Fruit fly (Drosophila melanogaster) whole organism, embryonic: ENCODE measurements around the gene Csk.
A peak's percentile ranks its signal among the peaks of the same experiment; 100 is the strongest.

Source experiments
- Asciz ChIP-seq: fragments of 200-800 bp; sonication (Bioruptor generic); optimal IDR thresholded peaks from 2 replicates; lab custom pipeline; 2017; ENCODE audit warnings: missing biosample characterization, mild to moderate bottlenecking, missing genetic modification characterization, missing genetic modification reagents
- Bdp1 ChIP-seq: fragments of 200-800 bp; sonication (Bioruptor generic); optimal IDR thresholded peaks from 3 replicates; lab custom pipeline; 2016; ENCODE audit warnings: missing biosample characterization, missing genetic modification characterization
- CG10979 ChIP-seq: fragments of 200-800 bp; sonication (Bioruptor generic); optimal IDR thresholded peaks from 2 replicates; lab custom pipeline; 2018; ENCODE audit warnings: missing biosample characterization, mild to moderate bottlenecking, missing genetic modification characterization, moderate library complexity
- CG11504 ChIP-seq: fragments of 200-800 bp; sonication (Bioruptor generic); optimal IDR thresholded peaks from 3 replicates; lab custom pipeline; 2019; ENCODE audit warnings: missing biosample characterization, mild to moderate bottlenecking, missing genetic modification characterization, moderate library complexity
- CG14710 ChIP-seq: fragments of 200-800 bp; sonication (Bioruptor generic); optimal IDR thresholded peaks from 3 replicates; lab custom pipeline; 2019; ENCODE audit warnings: missing biosample characterization, mild to moderate bottlenecking, missing genetic modification characterization, moderate library complexity
- CG15011 ChIP-seq: fragments of 200-800 bp; sonication (Bioruptor generic); optimal IDR thresholded peaks from 3 replicates; lab custom pipeline; 2018; ENCODE audit warnings: missing biosample characterization, mild to moderate bottlenecking, missing genetic modification characterization
- CG15696 ChIP-seq: fragments of 200-800 bp; sonication (Bioruptor generic); optimal IDR thresholded peaks from 2 replicates; lab custom pipeline; 2019; ENCODE audit warnings: missing biosample characterization, mild to moderate bottlenecking, missing genetic modification characterization, moderate library complexity
- CG1602 ChIP-seq: fragments of 200-800 bp; sonication (Bioruptor generic); optimal IDR thresholded peaks from 3 replicates; lab custom pipeline; 2016; ENCODE audit warnings: missing biosample characterization, missing genetic modification characterization
- CG16863 ChIP-seq: fragments of 200-800 bp; sonication (Bioruptor generic); optimal IDR thresholded peaks from 3 replicates; lab custom pipeline; 2016; ENCODE audit warnings: missing biosample characterization, missing genetic modification characterization
- CG17829 ChIP-seq: fragments of 200-800 bp; optimal IDR thresholded peaks from 2 replicates; lab custom pipeline; 2019; ENCODE audit warnings: missing biosample characterization, mild to moderate bottlenecking, missing genetic modification characterization, moderate library complexity
- CG2199 ChIP-seq: fragments of 200-800 bp; sonication (Bioruptor generic); IDR thresholded peaks from 3 replicates; pipeline ENCODE4 v1.3.6; 2022; ENCODE audit warnings: missing biosample characterization, missing genetic modification characterization
- CG2678 ChIP-seq: fragments of 200-800 bp; sonication (Bioruptor generic); optimal IDR thresholded peaks from 3 replicates; lab custom pipeline; 2019; ENCODE audit warnings: missing biosample characterization, mild to moderate bottlenecking, missing genetic modification characterization, moderate library complexity
- CG2712 ChIP-seq: fragments of 200-800 bp; optimal IDR thresholded peaks from 3 replicates; lab custom pipeline; 2019; ENCODE audit warnings: missing biosample characterization, mild to moderate bottlenecking, missing genetic modification characterization, moderate library complexity
- CG30403 ChIP-seq: fragments of 200-800 bp; sonication (Bioruptor generic); optimal IDR thresholded peaks from 3 replicates; lab custom pipeline; 2016; ENCODE audit warnings: missing biosample characterization, missing genetic modification characterization
- CG3163 ChIP-seq: fragments of 200-800 bp; sonication (Bioruptor generic); optimal IDR thresholded peaks from 3 replicates; lab custom pipeline; 2016; ENCODE audit warnings: missing biosample characterization, missing genetic modification characterization
- CG32532 ChIP-seq: fragments of 200-800 bp; sonication (Bioruptor generic); IDR thresholded peaks from 2 replicates; pipeline ENCODE4 v1.3.6; 2022; ENCODE audit warnings: missing biosample characterization, missing genetic modification characterization
- CG3407 ChIP-seq: fragments of 200-800 bp; sonication (Bioruptor generic); optimal IDR thresholded peaks from 2 replicates; lab custom pipeline; 2018; ENCODE audit warnings: missing biosample characterization, mild to moderate bottlenecking, missing genetic modification characterization
- CG3995 ChIP-seq: fragments of 200-800 bp; sonication (Bioruptor generic); optimal IDR thresholded peaks from 3 replicates; lab custom pipeline; 2016; ENCODE audit warnings: missing biosample characterization, missing genetic modification characterization
- CG4404 ChIP-seq: fragments of 200-800 bp; sonication (Bioruptor generic); IDR thresholded peaks from 2 replicates; pipeline ENCODE4 v1.3.6; 2022; ENCODE audit warnings: missing biosample characterization, missing genetic modification characterization
- CG7745 ChIP-seq: fragments of 200-800 bp; sonication (Bioruptor generic); optimal IDR thresholded peaks from 2 replicates; lab custom pipeline; 2018; ENCODE audit warnings: missing biosample characterization, mild to moderate bottlenecking, missing genetic modification characterization, moderate library complexity
- CG8944 ChIP-seq: fragments of 200-800 bp; sonication (Bioruptor generic); optimal IDR thresholded peaks from 3 replicates; lab custom pipeline; 2016; ENCODE audit warnings: missing biosample characterization, missing genetic modification characterization
- CG9727 ChIP-seq: fragments of 200-800 bp; sonication (Bioruptor generic); optimal IDR thresholded peaks from 3 replicates; lab custom pipeline; 2017; ENCODE audit warnings: missing biosample characterization, mild to moderate bottlenecking, missing genetic modification characterization
- CoRest ChIP-seq: fragments of 200-800 bp; sonication (Bioruptor generic); optimal IDR thresholded peaks from 3 replicates; lab custom pipeline; 2018; ENCODE audit warnings: missing biosample characterization, mild to moderate bottlenecking, missing genetic modification characterization, moderate library complexity
- Elba2 ChIP-seq: fragments of 200-800 bp; sonication (Bioruptor generic); optimal IDR thresholded peaks from 3 replicates; lab custom pipeline; 2016; ENCODE audit warnings: missing biosample characterization, missing genetic modification characterization
- HmgZ ChIP-seq: fragments of 200-800 bp; sonication (Bioruptor generic); optimal IDR thresholded peaks from 2 replicates; lab custom pipeline; 2018; ENCODE audit warnings: missing biosample characterization, mild to moderate bottlenecking, missing genetic modification characterization
- Hmr ChIP-seq: fragments of 200-800 bp; sonication (Bioruptor generic); optimal IDR thresholded peaks from 3 replicates; lab custom pipeline; 2017; ENCODE audit warnings: mild to moderate bottlenecking, missing biosample characterization, missing genetic modification reagents, missing genetic modification characterization
- MBD-R2 ChIP-seq: fragments of 200-800 bp; sonication (Bioruptor generic); IDR thresholded peaks from 2 replicates; pipeline ENCODE4 v1.3.6; 2022; ENCODE audit warnings: missing biosample characterization, missing genetic modification characterization
- Med ChIP-seq: fragments of 200-800 bp; sonication (Bioruptor generic); peaks from one replicate; lab custom pipeline; 2016; ENCODE audit warnings: missing biosample characterization, missing genetic modification characterization, mild to moderate bottlenecking, inconsistent platforms, moderate library complexity
- Nf-YC ChIP-seq: fragments of 200-800 bp; optimal IDR thresholded peaks from 3 replicates; lab custom pipeline; 2019; ENCODE audit warnings: missing biosample characterization, mild to moderate bottlenecking, missing genetic modification characterization, moderate library complexity
- PHDP ChIP-seq: fragments of 200-800 bp; sonication (Bioruptor generic); optimal IDR thresholded peaks from 3 replicates; lab custom pipeline; 2018; ENCODE audit warnings: missing biosample characterization, mild to moderate bottlenecking, missing genetic modification characterization, moderate library complexity
- Sox102F ChIP-seq: fragments of 200-800 bp; sonication (Bioruptor generic); optimal IDR thresholded peaks from 2 replicates; lab custom pipeline; 2018; ENCODE audit warnings: missing biosample characterization, mild to moderate bottlenecking, missing genetic modification characterization, moderate library complexity
- bsh ChIP-seq, 2 experiments: fragments of 200-800 bp; sonication (Bioruptor generic); optimal IDR thresholded peaks; 2 replicates each; lab custom pipeline; 2017 to 2018; ENCODE audit warnings: mild to moderate bottlenecking in 2 of 2, missing biosample characterization in 2 of 2, missing genetic modification characterization in 2 of 2, moderate library complexity in 1 of 2
- caup ChIP-seq: fragments of 200-800 bp; sonication (Bioruptor generic); optimal IDR thresholded peaks from 3 replicates; lab custom pipeline; 2017; ENCODE audit warnings: missing biosample characterization, mild to moderate bottlenecking, missing genetic modification characterization, moderate library complexity; ENCODE audit not compliant: severe bottlenecking
- chif ChIP-seq, 2 experiments: fragments of 200-800 bp; sonication (Bioruptor generic); optimal IDR thresholded peaks; 3 replicates each; lab custom pipeline; 2016; ENCODE audit warnings: missing biosample characterization in 2 of 2, missing genetic modification characterization in 2 of 2
- corto ChIP-seq: fragments of 200-800 bp; sonication (Bioruptor generic); optimal IDR thresholded peaks from 2 replicates; lab custom pipeline; 2016; ENCODE audit warnings: missing biosample characterization, mild to moderate bottlenecking, missing genetic modification characterization, moderate library complexity
- cwo ChIP-seq: fragments of 200-800 bp; sonication (Bioruptor generic); optimal IDR thresholded peaks from 3 replicates; lab custom pipeline; 2017; ENCODE audit warnings: missing biosample characterization, missing genetic modification characterization, mild to moderate bottlenecking, moderate library complexity, missing genetic modification reagents
- da ChIP-seq: fragments of 200-800 bp; sonication (Bioruptor generic); optimal IDR thresholded peaks from 2 replicates; lab custom pipeline; 2016; ENCODE audit warnings: missing biosample characterization, missing genetic modification characterization
- dm ChIP-seq: fragments of 200-800 bp; sonication (Bioruptor generic); optimal IDR thresholded peaks from 3 replicates; lab custom pipeline; 2016; ENCODE audit warnings: missing biosample characterization, missing genetic modification characterization
- dmrt11E ChIP-seq: fragments of 200-800 bp; sonication (Bioruptor generic); optimal IDR thresholded peaks from 3 replicates; lab custom pipeline; 2018; ENCODE audit warnings: missing biosample characterization, mild to moderate bottlenecking, missing genetic modification characterization, moderate library complexity
- exex ChIP-seq: fragments of 200-800 bp; sonication (Bioruptor generic); optimal IDR thresholded peaks from 4 replicates; lab custom pipeline; 2018; ENCODE audit warnings: missing biosample characterization, mild to moderate bottlenecking, missing genetic modification characterization, moderate library complexity
- fu2 ChIP-seq: fragments of 200-800 bp; sonication (Bioruptor generic); optimal IDR thresholded peaks from 2 replicates; lab custom pipeline; 2016; ENCODE audit warnings: missing biosample characterization, missing genetic modification characterization
- hb ChIP-seq: fragments of 200-800 bp; sonication (Bioruptor generic); IDR thresholded peaks from 3 replicates; pipeline ENCODE4 v1.3.6; 2022; ENCODE audit warnings: missing biosample characterization, missing genetic modification characterization; ENCODE audit not compliant: partially characterized antibody
- hth ChIP-seq: fragments of >200 bp; optimal IDR thresholded peaks from 2 replicates; lab custom pipeline; 2017; ENCODE audit warnings: inconsistent platforms
- kay ChIP-seq: fragments of 200-800 bp; sonication (Bioruptor generic); optimal IDR thresholded peaks from 2 replicates; lab custom pipeline; 2016; ENCODE audit warnings: missing biosample characterization, missing genetic modification characterization
- mam ChIP-seq: fragments of 200-800 bp; sonication (Bioruptor generic); optimal IDR thresholded peaks from 3 replicates; lab custom pipeline; 2016; ENCODE audit warnings: missing biosample characterization, missing genetic modification characterization
- pros ChIP-seq: fragments of 200-800 bp; sonication (Bioruptor generic); optimal IDR thresholded peaks from 3 replicates; lab custom pipeline; 2019; ENCODE audit warnings: missing biosample characterization, mild to moderate bottlenecking, missing genetic modification characterization, moderate library complexity
- pum ChIP-seq: fragments of 200-800 bp; sonication (Bioruptor generic); optimal IDR thresholded peaks from 2 replicates; lab custom pipeline; 2016; ENCODE audit warnings: missing biosample characterization, missing genetic modification characterization
- shn ChIP-seq: fragments of 200-800 bp; sonication (Bioruptor generic); optimal IDR thresholded peaks from 3 replicates; lab custom pipeline; 2016; ENCODE audit warnings: missing biosample characterization, missing genetic modification characterization
- sqz ChIP-seq: fragments of 200-800 bp; sonication (Bioruptor generic); optimal IDR thresholded peaks from 3 replicates; lab custom pipeline; 2018; ENCODE audit warnings: missing biosample characterization, mild to moderate bottlenecking, missing genetic modification characterization
- vfl ChIP-seq: fragments of 200-800 bp; sonication (Bioruptor generic); optimal IDR thresholded peaks from 2 replicates; lab custom pipeline; 2016; ENCODE audit warnings: missing biosample characterization, missing genetic modification characterization
- zfh1 ChIP-seq: fragments of 200-800 bp; sonication (Bioruptor generic); IDR thresholded peaks from 3 replicates; pipeline ENCODE4 v1.3.6; 2022; ENCODE audit warnings: missing biosample characterization, missing genetic modification characterization

Gene Csk

dm6 chr3R:11657786-11658193 lies 7.3 kb upstream of the Csk start (continued):
- peak; percentile 29 for TF ChIP-seq CoRest (tag; lab: Kevin White, UChicago)
- peak; percentile 41 for TF ChIP-seq CG4404 (GFP tag; lab: Robert Waterston, UW)
- TF ChIP-seq Elba2 (GFP tag; lab: Kevin White, UChicago): no peak
- peak; percentile 81 for TF ChIP-seq Med
- TF ChIP-seq dm (GFP tag; lab: Kevin White, UChicago): no peak
- TF ChIP-seq CG32532 (GFP tag; lab: Robert Waterston, UW): peak; percentile 66
- no peak for TF ChIP-seq hb
- TF ChIP-seq mam (GFP tag; lab: Kevin White, UChicago): peak; percentile 49
- peak; percentile 44 for TF ChIP-seq PHDP (tag; lab: Kevin White, UChicago)
- no peak for TF ChIP-seq CG1602 (GFP tag; lab: Kevin White, UChicago)
- peak; percentile 59 for TF ChIP-seq bsh (GFP tag; optimal IDR thresholded peaks at IDR 0.05; lab: Kevin White, UChicago)
- TF ChIP-seq caup: peak; percentile 29
- peak; percentile 57 for TF ChIP-seq kay
- TF ChIP-seq shn: peak; percentile 39
- no peak for TF ChIP-seq da
- no peak for TF ChIP-seq CG8944 (GFP tag; lab: Kevin White, UChicago)
- peak; percentile 38 for TF ChIP-seq vfl
- no peak for TF ChIP-seq sqz (GFP tag; lab: Kevin White, UChicago)
- TF ChIP-seq CG11504 (tag; lab: Kevin White, UChicago): peak; percentile 54
- TF ChIP-seq cwo (GFP tag; lab: Kevin White, UChicago): peak; percentile 10
- TF ChIP-seq Bdp1: no peak
- peak; percentile 10 for TF ChIP-seq Sox102F (GFP tag; lab: Kevin White, UChicago)
- TF ChIP-seq corto (GFP tag; lab: Kevin White, UChicago): peak; percentile 73
- no peak for TF ChIP-seq CG3407 (GFP tag; lab: Kevin White, UChicago)
- TF ChIP-seq Asciz (GFP tag; lab: Kevin White, UChicago): peak; percentile 3
- TF ChIP-seq CG15696 (tag; lab: Kevin White, UChicago): no peak
- TF ChIP-seq Nf-YC: peak; percentile 26
- no peak for TF ChIP-seq CG3163 (GFP tag; lab: Kevin White, UChicago)
- TF ChIP-seq exex (tag; lab: Kevin White, UChicago): no peak
- no peak for TF ChIP-seq hth
- TF ChIP-seq MBD-R2: no peak
- TF ChIP-seq CG9727 (GFP tag; lab: Kevin White, UChicago): peak; percentile 36
- TF ChIP-seq pum (GFP tag; lab: Kevin White, UChicago): peak; percentile 4
- peak; percentile 4 for TF ChIP-seq CG14710 (tag; lab: Kevin White, UChicago)
- no peak for TF ChIP-seq CG15011 (GFP tag; lab: Kevin White, UChicago)
- TF ChIP-seq CG30403 (GFP tag; lab: Kevin White, UChicago): peak; percentile 23
- TF ChIP-seq CG2712: peak; percentile 73
- TF ChIP-seq pros (GFP tag; lab: Kevin White, UChicago): peak; percentile 9
- TF ChIP-seq CG2678 (tag; lab: Kevin White, UChicago): peak; percentile 52
- no peak for TF ChIP-seq CG16863 (GFP tag; lab: Kevin White, UChicago)
- TF ChIP-seq CG2199 (GFP tag; lab: Robert Waterston, UW): no peak
- no peak for TF ChIP-seq CG7745 (tag; lab: Kevin White, UChicago)
- TF ChIP-seq CG3995 (GFP tag; lab: Kevin White, UChicago): no peak
- TF ChIP-seq fu2: no peak
- TF ChIP-seq HmgZ (tag; lab: Kevin White, UChicago): no peak
- peak; percentile 45 for TF ChIP-seq dmrt11E
- TF ChIP-seq CG10979 (tag; lab: Kevin White, UChicago): peak; percentile 41
- TF ChIP-seq chif (GFP tag; optimal IDR thresholded peaks at IDR 0.05; lab: Kevin White, UChicago): peak in 1 of 2 experiments; percentile 27
- peak; percentile 27 for TF ChIP-seq CG17829
- TF ChIP-seq zfh1: peak; percentile 60; the same call in 1 of the 3 replicates
- TF ChIP-seq Hmr (GFP tag; lab: Kevin White, UChicago): peak; percentile 40
